Worm (Caenorhabditis elegans): ENCODE measurements around the gene lips-3.

The lips-3 gene

DNA sequence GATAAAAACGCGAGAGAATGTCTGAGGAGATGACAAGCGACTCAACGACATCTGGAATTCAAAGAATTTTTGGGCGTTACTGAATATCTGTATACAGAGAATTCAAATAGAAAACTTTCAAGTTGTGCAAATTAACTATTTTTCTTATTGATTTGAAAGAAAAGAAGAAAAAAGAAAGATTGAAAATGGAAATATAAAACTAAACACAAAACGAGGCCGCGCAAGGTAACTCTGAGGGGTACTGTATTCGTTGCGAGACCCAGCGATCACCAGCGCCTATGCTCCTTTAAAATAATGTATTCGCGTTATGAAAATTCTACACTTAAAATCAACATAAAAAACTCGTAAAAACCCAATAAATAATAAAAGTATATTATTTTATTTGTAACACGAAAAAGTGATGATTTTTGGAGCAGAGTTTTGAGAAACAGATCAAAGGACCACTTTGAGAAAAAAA lies 20.5 kb upstream of the lips-3 start, which contains the start of gene asb-1 (continued):
- TF ChIP-seq hrde-1 (tag; optimal IDR thresholded peaks at IDR 0.05; ENCODE audit: borderline replicate concordance) (no peak), hmg-1.2 (GFP tag; IDR thresholded peaks at IDR 0.05) (0 out of 2 replicates have a peak, but pooled peaks have one; percentile 13), ceh-91 (GFP tag; IDR thresholded peaks at IDR 0.05) (peak; percentile 56), xnd-1 (tag; optimal IDR thresholded peaks at IDR 0.05) (peak; percentile 78), T07F8.4 (tag; optimal IDR thresholded peaks at IDR 0.05) (no peak), lsl-1 (GFP tag; optimal IDR thresholded peaks at IDR 0.05) (peak; percentile 95), dpl-1 (GFP tag; optimal IDR thresholded peaks at IDR 0.05) (no peak), F55B11.4 (tag; optimal IDR thresholded peaks at IDR 0.05; ENCODE audit: borderline replicate concordance, insufficient read depth) (no peak), F57A8.1 (GFP tag; optimal IDR thresholded peaks at IDR 0.05) (no peak), D2030.7 (GFP tag; IDR thresholded peaks at IDR 0.05) (peak; percentile 59), madf-3 (GFP tag; IDR thresholded peaks at IDR 0.05) (0 out of 2 replicates have a peak, but pooled peaks have one; percentile 20), let-607 (tag; optimal IDR thresholded peaks at IDR 0.05) (no peak), Y79H2A.3 (GFP tag; conservative IDR thresholded peaks at IDR 0.05) (no peak), hmg-20 (GFP tag; IDR thresholded peaks at IDR 0.05) (no peak), snpc-4 (GFP tag; optimal IDR thresholded peaks at IDR 0.05) (no peak), snpc-4 (tag; optimal IDR thresholded peaks at IDR 0.05) (peak in 1 of 4 experiments; percentile 27), F23B12.7 (tag; optimal IDR thresholded peaks at IDR 0.05; ENCODE audit: insufficient read depth) (peak; percentile 45), madf-8 (GFP tag; conservative IDR thresholded peaks at IDR 0.05) (peak; percentile 72), efl-1 (GFP tag; optimal IDR thresholded peaks at IDR 0.05) (peak; percentile 22), pbrm-1 (GFP tag; IDR thresholded peaks at IDR 0.05) (peak; percentile 12; the same call in 1 of the 2 replicates), unc-130 (GFP tag; optimal IDR thresholded peaks at IDR 0.05) (peak; percentile 53), madf-6 (GFP tag; IDR thresholded peaks at IDR 0.05) (peak; percentile 90), hsf-1 (GFP tag; IDR thresholded peaks at IDR 0.05) (0 out of 2 replicates have a peak, but pooled peaks have one; percentile 48), F33H1.4 (GFP tag; IDR thresholded peaks at IDR 0.05) (peak; percentile 94), pha-4 (tag; optimal IDR thresholded peaks at IDR 0.05) (no peak), lag-1 (GFP tag; IDR thresholded peaks at IDR 0.05) (no peak)

DNA sequence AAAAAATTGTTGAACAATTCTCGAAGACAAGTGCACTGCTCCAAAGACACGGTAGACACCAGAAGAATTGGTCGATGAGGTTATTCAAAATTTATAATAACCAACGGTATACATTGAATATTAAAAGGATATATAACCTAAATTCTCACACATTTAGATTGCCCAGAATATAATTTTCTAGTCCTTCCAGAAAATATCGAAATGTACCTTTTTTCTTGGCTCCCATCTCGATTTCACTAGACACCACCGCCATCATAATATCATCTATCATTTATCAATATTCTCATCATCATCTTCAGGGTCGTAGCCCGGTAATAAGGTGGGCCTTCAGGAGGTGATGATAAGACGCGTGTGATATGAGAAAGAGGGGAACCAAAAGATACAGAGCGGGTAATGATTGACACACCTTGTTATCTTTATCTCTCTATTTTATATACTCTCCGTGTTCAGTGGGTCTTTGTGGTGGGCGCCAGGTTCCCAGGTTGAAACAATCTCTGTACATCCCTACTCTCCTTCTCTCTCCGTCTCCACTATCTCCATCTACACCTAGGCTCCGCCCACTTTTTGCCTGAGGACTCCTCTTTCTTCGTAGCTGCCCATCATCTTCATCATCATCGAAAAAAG lies 16.1 kb upstream of the lips-3 start, which contains the start of gene mab-21:
mab-21 (plus strand) TSS at position 615 of the 624 bp plus-strand sequence.
- TF ChIP-seq F52B5.7 (tag; optimal IDR thresholded peaks at IDR 0.05): no peak
- TF ChIP-seq nhr-27 (tag; optimal IDR thresholded peaks at IDR 0.05): no peak
- no peak for TF ChIP-seq hrde-1 (tag; optimal IDR thresholded peaks at IDR 0.05; ENCODE audit: borderline replicate concordance)
- 0 out of 2 replicates have a peak, but pooled peaks have one; percentile 15 for TF ChIP-seq nfyb-1 (GFP tag; IDR thresholded peaks at IDR 0.05)
- TF ChIP-seq lin-54 (GFP tag; optimal IDR thresholded peaks at IDR 0.05): no peak
- no peak for TF ChIP-seq egrh-3 (GFP tag; IDR thresholded peaks at IDR 0.05)

ce11 chrIII:4601286-4601685 lies 15.0 kb upstream of the lips-3 start:
- TF ChIP-seq B0261.1 (tag; optimal IDR thresholded peaks at IDR 0.05) (no peak), mcd-1 (GFP tag; IDR thresholded peaks at IDR 0.05) (no peak), nfyb-1 (GFP tag; IDR thresholded peaks at IDR 0.05) (0 out of 2 replicates have a peak, but pooled peaks have one; percentile 23)
